Worm (Caenorhabditis elegans) whole organism, mixed stage, embryonic: ENCODE measurements around the gene T01H3.2.

Source experiments
- M03D4.4 ChIP-seq: sonication (generic microtip); optimal IDR thresholded peaks from 2 replicates; lab custom pipeline; 2017; ENCODE audit warnings: mild to moderate bottlenecking, missing genetic modification characterization, missing compliant biosample characterization
- blmp-1 ChIP-seq: fragments of 150-350 bp; optimal IDR thresholded peaks from 2 replicates; lab custom pipeline; 2014; ENCODE audit warnings: missing biosample characterization, missing genetic modification characterization
- ceh-83 ChIP-seq: fragments of 200-800 bp; sonication (Bioruptor generic); optimal IDR thresholded peaks from 2 replicates; lab custom pipeline; 2018; ENCODE audit warnings: mild to moderate bottlenecking, missing genetic modification characterization, missing compliant biosample characterization
- elt-1 ChIP-seq: sonication (generic microtip); optimal IDR thresholded peaks from 2 replicates; lab custom pipeline; 2017; ENCODE audit warnings: missing genetic modification characterization, mild to moderate bottlenecking, missing compliant biosample characterization, antibody characterized with exemption, moderate library complexity, borderline replicate concordance; ENCODE audit not compliant: insufficient read depth
- elt-3 ChIP-seq: fragments of 150-350 bp; optimal IDR thresholded peaks from 2 replicates; lab custom pipeline; 2014; ENCODE audit warnings: missing biosample characterization, missing genetic modification characterization
- flh-1 ChIP-seq: fragments of 200-800 bp; sonication (Bioruptor generic); optimal IDR thresholded peaks from 2 replicates; lab custom pipeline; 2018; ENCODE audit warnings: mild to moderate bottlenecking, missing genetic modification characterization, moderate library complexity, missing compliant biosample characterization
- mep-1 ChIP-seq: fragments of 150-350 bp; optimal IDR thresholded peaks from 2 replicates; lab custom pipeline; 2017; ENCODE audit warnings: missing biosample characterization, missing genetic modification reagents, missing genetic modification characterization, inconsistent platforms
- nhr-12 ChIP-seq: fragments of 150-350 bp; optimal IDR thresholded peaks from 2 replicates; lab custom pipeline; 2014; ENCODE audit warnings: missing biosample characterization, missing genetic modification characterization
- nhr-237 ChIP-seq: fragments of 150-350 bp; optimal IDR thresholded peaks from 2 replicates; lab custom pipeline; 2014; ENCODE audit warnings: missing biosample characterization, missing genetic modification characterization
- nhr-28 ChIP-seq: fragments of 150-350 bp; optimal IDR thresholded peaks from 2 replicates; lab custom pipeline; 2014; ENCODE audit warnings: missing biosample characterization, missing genetic modification characterization
- snpc-4 ChIP-seq: fragments of 150-350 bp; optimal IDR thresholded peaks from 2 replicates; lab custom pipeline; 2014; ENCODE audit warnings: missing biosample characterization, missing genetic modification characterization
- sptf-1 ChIP-seq: sonication (generic microtip); optimal IDR thresholded peaks from 2 replicates; lab custom pipeline; 2017; ENCODE audit warnings: mild to moderate bottlenecking, missing genetic modification characterization, moderate library complexity, missing compliant biosample characterization
- unc-62 ChIP-seq: fragments of 150-350 bp; optimal IDR thresholded peaks from 2 replicates; lab custom pipeline; 2014; ENCODE audit warnings: missing biosample characterization, missing genetic modification reagents, missing genetic modification characterization
- ztf-11 ChIP-seq: fragments of 150-350 bp; optimal IDR thresholded peaks from 2 replicates; lab custom pipeline; 2014; ENCODE audit warnings: missing biosample characterization, missing genetic modification characterization

DNA sequence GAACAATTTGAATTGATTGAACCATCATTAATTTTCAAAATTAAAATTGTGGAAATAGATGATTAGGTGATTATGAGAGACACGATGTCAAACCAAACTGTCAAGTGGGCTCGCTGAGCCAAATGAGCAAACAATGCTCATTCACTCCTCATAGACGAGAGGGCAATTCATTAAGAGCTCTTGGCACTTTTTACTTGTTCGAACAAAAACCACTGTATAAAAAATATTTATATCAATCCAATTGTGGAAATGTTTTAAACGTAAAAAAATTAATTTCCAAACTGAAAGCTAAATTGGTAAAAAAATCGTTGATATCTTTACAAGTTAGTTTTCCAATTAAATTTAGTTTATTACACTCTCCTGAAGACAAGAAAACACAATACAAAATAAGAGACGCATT, 28.1 kb downstream of the T01H3.2 start, which contains the start of gene acr-7:
- TF ChIP-seq unc-62 (GFP tag; lab: Kevin White, UChicago): no peak
- TF ChIP-seq elt-3 (tag; lab: Kevin White, UChicago): no peak
- TF ChIP-seq M03D4.4 (tag; lab: Kevin White, UChicago): no peak
- no peak for TF ChIP-seq nhr-12 (tag; lab: Kevin White, UChicago)
- TF ChIP-seq ceh-83 (GFP tag; lab: Kevin White, UChicago): no peak
- no peak for TF ChIP-seq mep-1
- no peak for TF ChIP-seq sptf-1
- no peak for TF ChIP-seq blmp-1 (tag; lab: Kevin White, UChicago)
- no peak for TF ChIP-seq snpc-4 (tag; lab: Kevin White, UChicago)
- no peak for TF ChIP-seq ztf-11 (tag; lab: Kevin White, UChicago)
- no peak for TF ChIP-seq nhr-237 (tag; lab: Kevin White, UChicago)
- no peak for TF ChIP-seq flh-1 (GFP tag; lab: Kevin White, UChicago)
- TF ChIP-seq nhr-28 (tag; lab: Kevin White, UChicago): no peak
- no peak for TF ChIP-seq elt-1 (tag; lab: Kevin White, UChicago)
